Fruit fly (Drosophila melanogaster): Measurements from ENCODE around the gene Cyp12c1.

DNA sequence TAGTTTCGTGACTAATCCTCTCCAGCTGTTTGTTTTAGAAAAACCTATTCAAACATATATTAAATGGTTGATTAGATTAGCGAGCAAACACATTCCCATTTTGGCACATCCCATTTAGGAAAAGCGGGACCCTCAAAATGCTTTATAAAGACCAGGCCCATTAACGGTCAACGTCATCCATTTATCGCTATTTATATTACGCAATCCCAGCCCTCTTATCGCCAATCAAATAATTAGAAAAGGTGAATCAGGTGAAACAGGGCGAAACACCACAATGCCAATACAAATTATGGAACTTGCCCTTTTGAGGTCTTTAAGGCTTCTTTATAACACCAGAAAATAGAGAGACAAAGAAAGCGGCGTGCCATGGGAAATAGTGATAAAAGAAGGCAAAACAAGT, 48.1 kb downstream of the Cyp12c1 start:
- TF ChIP-seq CG8478 (optimal IDR thresholded peaks at IDR 0.05) = no peak
- TF ChIP-seq CkIIα-i1 (GFP tag; IDR thresholded peaks at IDR 0.05) = no peak
- TF ChIP-seq Dip3 (GFP tag; optimal IDR thresholded peaks at IDR 0.05) = no peak
- no peak for TF ChIP-seq CG30020 (tag; optimal IDR thresholded peaks at IDR 0.05)
- no peak for TF ChIP-seq nerfin-1 (tag; optimal IDR thresholded peaks at IDR 0.05)
- TF ChIP-seq CG13624 (GFP tag; optimal IDR thresholded peaks at IDR 0.05) = no peak
- no peak for TF ChIP-seq psq (GFP tag; optimal IDR thresholded peaks at IDR 0.05)
- TF ChIP-seq Med (GFP tag) = no peak
- TF ChIP-seq Optix (GFP tag; IDR thresholded peaks at IDR 0.05) = no peak

All from whole organism, embryonic.